Worm (Caenorhabditis elegans) whole organism, mixed stage, embryonic: ENCODE results near the gene srlf-32.

ENCODE experiments used
- M03D4.4 ChIP-seq: sonication (generic microtip); optimal IDR thresholded peaks from 2 replicates; lab custom pipeline; 2017; ENCODE audit warnings: mild to moderate bottlenecking, missing genetic modification characterization, missing compliant biosample characterization
- blmp-1 ChIP-seq: fragments of 150-350 bp; optimal IDR thresholded peaks from 2 replicates; lab custom pipeline; 2014; ENCODE audit warnings: missing biosample characterization, missing genetic modification characterization
- ceh-39 ChIP-seq: fragments of 150-350 bp; optimal IDR thresholded peaks from 2 replicates; lab custom pipeline; 2014; ENCODE audit warnings: missing biosample characterization, missing genetic modification characterization
- ces-1 ChIP-seq: fragments of 150-350 bp; optimal IDR thresholded peaks from 2 replicates; lab custom pipeline; 2014; ENCODE audit warnings: missing biosample characterization, missing genetic modification reagents, missing genetic modification characterization
- elt-1 ChIP-seq: sonication (generic microtip); optimal IDR thresholded peaks from 2 replicates; lab custom pipeline; 2017; ENCODE audit warnings: missing genetic modification characterization, mild to moderate bottlenecking, missing compliant biosample characterization, antibody characterized with exemption, moderate library complexity, borderline replicate concordance; ENCODE audit not compliant: insufficient read depth
- elt-3 ChIP-seq: fragments of 150-350 bp; optimal IDR thresholded peaks from 2 replicates; lab custom pipeline; 2014; ENCODE audit warnings: missing biosample characterization, missing genetic modification characterization
- ham-2 ChIP-seq: fragments of 200-800 bp; sonication (Bioruptor generic); optimal IDR thresholded peaks from 2 replicates; lab custom pipeline; 2018; ENCODE audit warnings: mild to moderate bottlenecking, missing genetic modification characterization, missing compliant biosample characterization
- hlh-1 ChIP-seq: fragments of 150-350 bp; optimal IDR thresholded peaks from 2 replicates; lab custom pipeline; 2014; ENCODE audit warnings: missing biosample characterization, missing genetic modification reagents, missing genetic modification characterization
- lin-32 ChIP-seq: fragments of 200-800 bp; sonication (Bioruptor generic); optimal IDR thresholded peaks from 2 replicates; lab custom pipeline; 2018; ENCODE audit warnings: mild to moderate bottlenecking, missing genetic modification characterization, missing compliant biosample characterization
- lsy-2 ChIP-seq: fragments of 150-350 bp; optimal IDR thresholded peaks from 2 replicates; lab custom pipeline; 2014; ENCODE audit warnings: missing biosample characterization, missing genetic modification characterization
- mab-5 ChIP-seq: fragments of 150-350 bp; optimal IDR thresholded peaks from 2 replicates; lab custom pipeline; 2014; ENCODE audit warnings: missing biosample characterization, missing genetic modification characterization
- mls-2 ChIP-seq: sonication (generic microtip); optimal IDR thresholded peaks from 2 replicates; lab custom pipeline; 2016; ENCODE audit warnings: mild to moderate bottlenecking, missing genetic modification characterization, moderate library complexity, missing compliant biosample characterization
- nhr-12 ChIP-seq: fragments of 150-350 bp; optimal IDR thresholded peaks from 2 replicates; lab custom pipeline; 2014; ENCODE audit warnings: missing biosample characterization, missing genetic modification characterization
- nhr-2 ChIP-seq: fragments of 150-350 bp; optimal IDR thresholded peaks from 2 replicates; lab custom pipeline; 2014; ENCODE audit warnings: missing biosample characterization, missing genetic modification characterization
- nhr-237 ChIP-seq: fragments of 150-350 bp; optimal IDR thresholded peaks from 2 replicates; lab custom pipeline; 2014; ENCODE audit warnings: missing biosample characterization, missing genetic modification characterization
- nhr-28 ChIP-seq: fragments of 150-350 bp; optimal IDR thresholded peaks from 2 replicates; lab custom pipeline; 2014; ENCODE audit warnings: missing biosample characterization, missing genetic modification characterization
- nhr-76 ChIP-seq: sonication (generic microtip); optimal IDR thresholded peaks from 2 replicates; lab custom pipeline; 2017; ENCODE audit warnings: missing biosample characterization, missing genetic modification characterization
- pha-4 ChIP-seq: fragments of 150-350 bp; optimal IDR thresholded peaks from 2 replicates; lab custom pipeline; 2018; ENCODE audit warnings: missing biosample characterization, missing genetic modification reagents, missing genetic modification characterization
- sem-2 ChIP-seq: fragments of 200-800 bp; sonication (Bioruptor generic); optimal IDR thresholded peaks from 2 replicates; lab custom pipeline; 2018; ENCODE audit warnings: mild to moderate bottlenecking, missing genetic modification characterization, missing compliant biosample characterization
- tbx-8 ChIP-seq: fragments of 200-800 bp; sonication (Bioruptor generic); optimal IDR thresholded peaks from 2 replicates; lab custom pipeline; 2018; ENCODE audit warnings: mild to moderate bottlenecking, missing genetic modification characterization, moderate library complexity, missing compliant biosample characterization
- unc-120 ChIP-seq: sonication (generic microtip); optimal IDR thresholded peaks from 2 replicates; lab custom pipeline; 2017; ENCODE audit warnings: missing genetic modification characterization, missing compliant biosample characterization; ENCODE audit not compliant: poor library complexity, severe bottlenecking
- unc-39 ChIP-seq: fragments of 150-350 bp; optimal IDR thresholded peaks from 2 replicates; lab custom pipeline; 2014; ENCODE audit warnings: missing biosample characterization, missing genetic modification characterization
- unc-62 ChIP-seq: fragments of 150-350 bp; optimal IDR thresholded peaks from 2 replicates; lab custom pipeline; 2014; ENCODE audit warnings: missing biosample characterization, missing genetic modification reagents, missing genetic modification characterization
- zip-8 ChIP-seq: fragments of 150-350 bp; optimal IDR thresholded peaks from 2 replicates; lab custom pipeline; 2014; ENCODE audit warnings: missing biosample characterization, missing genetic modification characterization
- ztf-11 ChIP-seq: fragments of 150-350 bp; optimal IDR thresholded peaks from 2 replicates; lab custom pipeline; 2014; ENCODE audit warnings: missing biosample characterization, missing genetic modification characterization

Gene srlf-32

DNA sequence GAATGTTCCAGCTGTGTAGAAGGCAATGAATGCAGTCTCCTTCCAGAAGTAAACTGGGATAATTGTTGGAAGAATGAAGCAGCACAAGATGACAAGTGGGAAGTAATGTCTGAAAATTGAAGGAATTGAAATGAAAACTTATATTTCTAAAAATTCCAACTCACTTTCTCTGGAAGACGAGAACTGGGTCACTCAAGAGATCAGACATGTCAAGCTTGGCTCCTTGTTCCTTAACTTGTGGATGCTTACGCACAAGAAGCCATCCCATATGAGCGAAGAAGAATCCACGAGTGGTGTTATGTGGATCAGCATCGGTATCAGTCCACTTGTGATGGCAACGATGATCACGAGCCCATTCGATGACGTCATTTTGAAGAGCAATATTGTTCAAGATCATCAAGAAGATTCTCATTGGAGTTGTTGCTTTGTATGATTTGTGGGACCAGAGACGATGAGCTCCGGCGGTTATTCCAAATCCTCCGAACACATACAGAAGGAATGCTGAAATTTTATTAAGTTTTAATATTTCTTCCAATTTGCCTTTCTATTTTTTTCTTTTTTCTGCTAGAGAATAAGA, 11.5 kb upstream of the srlf-32 start:
- no peak for TF ChIP-seq nhr-2
- no peak for TF ChIP-seq nhr-76 (tag; lab: Kevin White, UChicago)

DNA sequence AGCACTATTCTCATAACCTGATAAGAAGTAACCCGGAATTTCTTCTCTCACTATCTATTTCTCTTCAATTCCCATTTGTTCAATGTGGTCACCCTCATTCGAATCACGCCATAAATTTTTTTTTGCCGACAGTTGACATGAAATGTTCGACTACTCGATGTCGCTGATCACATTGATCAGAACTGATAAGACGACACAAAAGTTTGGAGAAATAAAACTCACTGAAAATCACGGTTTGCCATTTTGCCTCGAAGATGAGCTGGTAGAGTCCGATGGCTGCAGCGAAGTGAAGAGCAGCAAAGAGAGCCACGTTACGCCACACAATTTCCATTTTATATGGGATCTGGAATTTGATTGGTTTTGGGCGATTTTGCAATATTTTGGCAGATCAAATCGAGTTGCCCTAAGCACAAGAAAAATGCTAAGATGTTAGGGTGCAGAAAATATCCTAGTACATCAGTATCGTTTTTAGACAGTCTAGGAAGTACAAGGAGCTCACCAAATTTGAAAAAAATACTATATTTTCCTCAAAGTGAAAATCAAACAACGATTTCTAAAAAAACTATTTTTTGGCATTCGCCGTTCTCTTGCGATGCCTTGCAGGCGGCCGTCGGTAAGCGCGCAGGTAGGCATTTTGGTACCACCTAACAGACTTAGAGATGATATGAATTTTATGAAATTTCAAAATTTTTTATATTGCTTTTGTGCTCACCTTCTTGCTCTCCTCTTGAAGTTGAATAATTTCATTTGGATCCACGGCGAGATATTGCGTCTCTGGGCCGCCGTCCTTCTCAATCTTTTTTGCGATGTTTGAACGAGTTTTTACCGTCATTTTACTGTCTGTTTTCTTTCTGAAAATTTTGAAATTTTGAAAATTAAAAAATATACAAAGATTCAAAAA, 10.7 kb upstream of the srlf-32 start, which contains the start of gene fat-6:
TSS of gene fat-6 (minus strand) at position 851 of the 901 bp plus-strand sequence.
- TF ChIP-seq ham-2 (GFP tag; lab: Kevin White, UChicago), result no peak
- TF ChIP-seq M03D4.4 (tag; lab: Kevin White, UChicago), result no peak
- no peak for TF ChIP-seq nhr-12 (tag; lab: Kevin White, UChicago)
- no peak for TF ChIP-seq tbx-8 (GFP tag; lab: Kevin White, UChicago)
- no peak for TF ChIP-seq zip-8 (tag; lab: Kevin White, UChicago)
- TF ChIP-seq elt-1, result no peak

ce11 chrIV:11915768-11916453, 9.9 kb upstream of the srlf-32 start, which contains the start of gene ZK822.9:
Gene ZK822.9, plus strand, starts transcription at chrIV:11915947.
- TF ChIP-seq sem-2 (GFP tag; lab: Kevin White, UChicago) (no peak), ztf-11 (tag; lab: Kevin White, UChicago) (no peak), nhr-76 (tag; lab: Kevin White, UChicago) (no peak), lsy-2 (tag; lab: Kevin White, UChicago) (no peak), unc-120 (tag; lab: Kevin White, UChicago) (no peak), ham-2 (GFP tag; lab: Kevin White, UChicago) (no peak), nhr-28 (tag; lab: Kevin White, UChicago) (no peak), mab-5 (tag; lab: Kevin White, UChicago) (no peak), hlh-1 (tag; lab: Kevin White, UChicago) (no peak), unc-62 (GFP tag; lab: Kevin White, UChicago) (no peak)
- TF ChIP-seq, all 35 proteins: peak for 0

- TF ChIP-seq nhr-76 (tag; lab: Kevin White, UChicago) (no peak), zip-8 (tag; lab: Kevin White, UChicago) (no peak), hlh-1 (tag; lab: Kevin White, UChicago) (no peak)
These were observed 8.9 kb upstream of the srlf-32 start, which contains the start of gene ZK822.10 for ce11 chrIV:11916907-11917306. Gene ZK822.10, plus strand, starts transcription at chrIV:11917137.

- TF ChIP-seq ces-1 (GFP tag; lab: Kevin White, UChicago) (no peak), pha-4 (tag; lab: Kevin White, UChicago) (no peak), ham-2 (GFP tag; lab: Kevin White, UChicago) (no peak), lin-32 (GFP tag; lab: Kevin White, UChicago) (no peak), nhr-2 (no peak), elt-3 (tag; lab: Kevin White, UChicago) (no peak), hlh-1 (tag; lab: Kevin White, UChicago) (no peak), blmp-1 (tag; lab: Kevin White, UChicago) (no peak), nhr-237 (tag; lab: Kevin White, UChicago) (no peak), zip-8 (tag; lab: Kevin White, UChicago) (no peak), nhr-28 (tag; lab: Kevin White, UChicago) (no peak), ceh-39 (tag; lab: Kevin White, UChicago) (no peak), tbx-8 (GFP tag; lab: Kevin White, UChicago) (no peak)
These were observed 7.9 kb upstream of the srlf-32 start for ce11 chrIV:11917886-11918285.

DNA sequence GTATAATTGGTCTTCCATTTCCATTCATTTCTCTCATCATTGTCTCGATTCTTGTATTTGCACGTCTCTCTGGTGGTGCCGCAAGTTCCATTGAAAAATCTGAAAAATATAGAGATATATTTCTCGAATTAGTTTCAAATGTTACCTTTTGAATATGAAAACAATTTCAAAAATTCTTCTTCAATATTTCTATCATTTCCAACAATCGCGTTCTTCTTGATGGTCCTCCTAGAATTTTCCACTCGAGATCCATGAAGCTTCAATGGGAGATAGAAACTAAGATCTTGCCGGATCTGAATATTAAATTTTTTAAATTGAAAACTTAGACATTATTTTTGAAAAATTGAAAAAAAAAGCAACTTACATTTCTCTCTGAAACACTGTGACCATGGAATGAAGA, 6.8 kb upstream of the srlf-32 start:
- TF ChIP-seq unc-39, result no peak
- no peak for TF ChIP-seq hlh-1 (tag; lab: Kevin White, UChicago)
- no peak for TF ChIP-seq mab-5 (tag; lab: Kevin White, UChicago)
- TF ChIP-seq ces-1 (GFP tag; lab: Kevin White, UChicago), result no peak
- TF ChIP-seq unc-62 (GFP tag; lab: Kevin White, UChicago), result no peak
- no peak for TF ChIP-seq zip-8 (tag; lab: Kevin White, UChicago)
- no peak for TF ChIP-seq blmp-1 (tag; lab: Kevin White, UChicago)
- no peak for TF ChIP-seq M03D4.4 (tag; lab: Kevin White, UChicago)
- TF ChIP-seq sem-2 (GFP tag; lab: Kevin White, UChicago), result no peak
- no peak for TF ChIP-seq mls-2
